Fruit fly (Drosophila melanogaster) whole organism, wandering third instar larva: ENCODE measurements around the gene Mbs.

ENCODE experiments used
- ey ChIP-seq: fragments of 200-800 bp; sonication (Bioruptor generic); optimal IDR thresholded peaks from 2 replicates; lab custom pipeline; 2016; ENCODE audit warnings: missing biosample characterization, missing genetic modification characterization
- woc ChIP-seq: sonication (Bioruptor generic); optimal IDR thresholded peaks from 2 replicates; lab custom pipeline; 2016; ENCODE audit warnings: missing biosample characterization, mild to moderate bottlenecking, missing genetic modification characterization

dm6 chr3L:16082251-16082650 is 30.5 kb downstream of the Mbs start, which contains the start of gene CG33258:
- TF ChIP-seq ey (GFP tag; lab: Kevin White, UChicago) (no peak), woc (GFP tag; lab: Kevin White, UChicago) (no peak)
